Worm (Caenorhabditis elegans): Measurements from ENCODE around the gene lin-56.

ce11 chrII:10486738-10487137, 36.9 kb downstream of the lin-56 start, which contains the start of gene ZK666.15:
- TF ChIP-seq him-1 (tag; optimal IDR thresholded peaks at IDR 0.05) (no peak), W03F9.2 (tag; optimal IDR thresholded peaks at IDR 0.05) (no peak), dao-5 (tag; optimal IDR thresholded peaks at IDR 0.05) (no peak)
